Worm (Caenorhabditis elegans): ENCODE data around the gene nmy-1.

DNA sequence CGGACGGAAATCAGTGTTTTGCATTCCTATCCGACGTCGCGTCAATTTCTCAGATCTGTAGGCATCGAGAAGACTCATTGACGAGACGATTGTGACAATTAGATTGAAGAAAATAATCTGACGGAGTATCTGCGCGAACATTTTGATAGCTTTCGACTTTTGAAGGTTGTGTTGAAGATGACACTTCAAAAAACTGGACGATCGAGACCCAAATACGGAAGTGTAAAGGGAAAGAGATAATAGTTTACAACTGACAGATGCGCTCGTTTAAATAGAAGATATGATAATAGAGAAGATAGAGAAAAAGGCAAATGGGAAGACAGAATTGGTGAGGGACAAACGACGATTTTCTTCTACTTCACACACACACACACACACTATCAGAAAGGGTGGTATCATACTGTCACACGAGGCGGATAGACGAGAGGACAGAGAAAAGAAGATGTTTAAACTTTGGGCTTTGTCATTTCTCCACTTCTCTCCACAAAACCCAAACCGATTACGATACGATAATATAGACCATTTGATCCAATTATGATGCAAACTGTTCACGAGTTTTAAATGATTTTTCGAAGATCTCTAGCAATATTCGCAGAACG lies 18.1 kb upstream of the nmy-1 start, which contains the start of gene B0410.3:
- TF ChIP-seq aly-1 (tag; optimal IDR thresholded peaks at IDR 0.05) (no peak), scrt-1 (GFP tag; IDR thresholded peaks at IDR 0.05) (no peak), tra-4 (tag; optimal IDR thresholded peaks at IDR 0.05) (no peak), ceh-13 (GFP tag; optimal IDR thresholded peaks at IDR 0.05) (no peak), ama-1 (optimal IDR thresholded peaks at IDR 0.05) (no peak), B0310.2 (tag; optimal IDR thresholded peaks at IDR 0.05) (no peak), ets-7 (tag; optimal IDR thresholded peaks at IDR 0.05) (no peak), sea-1 (GFP tag; conservative IDR thresholded peaks at IDR 0.05) (no peak), F13C5.2 (tag; optimal IDR thresholded peaks at IDR 0.05) (no peak), tbx-37 (GFP tag; conservative IDR thresholded peaks at IDR 0.05) (no peak), hnd-1 (tag; optimal IDR thresholded peaks at IDR 0.05) (no peak), hmbx-1 (tag; optimal IDR thresholded peaks at IDR 0.05) (no peak), flt-1 (GFP tag; IDR thresholded peaks at IDR 0.05) (no peak)

Measured in whole organism, early embryonic.